Fruit fly (Drosophila melanogaster) whole organism, embryonic: ENCODE measurements around the gene xmas.

Experiments used
- Rfx ChIP-seq: fragments of 200-800 bp; sonication (Bioruptor generic); IDR thresholded peaks from 2 replicates; pipeline ENCODE4 v1.3.6; 2022; ENCODE audit warnings: missing biosample characterization, missing genetic modification characterization
- sqz ChIP-seq: fragments of 200-800 bp; sonication (Bioruptor generic); optimal IDR thresholded peaks from 3 replicates; lab custom pipeline; 2018; ENCODE audit warnings: missing biosample characterization, mild to moderate bottlenecking, missing genetic modification characterization

dm6 chrX:17186432-17186831 lies 27.3 kb upstream of the xmas start:
- TF ChIP-seq sqz (GFP tag; lab: Kevin White, UChicago): peak; percentile 24
- TF ChIP-seq Rfx (GFP tag; lab: Robert Waterston, UW): no peak
